Worm (Caenorhabditis elegans) whole organism, L4/young adult: ENCODE results near the gene mnp-1.

ENCODE experiments used
- W03F9.2 ChIP-seq: fragments of 150-350 bp; optimal IDR thresholded peaks from 2 replicates; lab custom pipeline; 2014; ENCODE audit warnings: missing biosample characterization, missing genetic modification characterization
- him-1 ChIP-seq: sonication (generic microtip); optimal IDR thresholded peaks from 2 replicates; lab custom pipeline; 2016; ENCODE audit warnings: missing genotype, missing genetic modification reagents, missing genetic modification characterization, missing compliant biosample characterization

- TF ChIP-seq him-1 (tag; lab: Kevin White, UChicago) = no peak
- TF ChIP-seq W03F9.2 = peak; percentile 67
These were observed 23.8 kb upstream of the mnp-1 start, which contains the start of gene cdk-12 for ce11 chrIII:4332543-4333042.
